Worm (Caenorhabditis elegans) whole organism, midembryonic: ENCODE measurements around the gene dlat-1.
"Not testable (repeated sequence)": the region's sequence is repeated elsewhere in the genome, so short reads cannot be mapped to it uniquely, and the experiment has no call there.

Experiments
- T22C8.4 ChIP-seq: fragments of 200-800 bp; sonication (Bioruptor generic); IDR thresholded peaks from 2 replicates; pipeline ENCODE4 v1.3.6; 2022; ENCODE audit warnings: missing genetic modification characterization, missing compliant biosample characterization
- cog-1 ChIP-seq: sonication (generic microtip); optimal IDR thresholded peaks from 2 replicates; lab custom pipeline; 2016; ENCODE audit warnings: missing genetic modification characterization, missing compliant biosample characterization
- flt-1 ChIP-seq: fragments of 200-800 bp; sonication (Bioruptor generic); IDR thresholded peaks from 2 replicates; pipeline ENCODE4 v1.3.6; 2022; ENCODE audit warnings: missing genetic modification characterization, missing compliant biosample characterization
- klf-2 ChIP-seq: fragments of 200-800 bp; sonication (Bioruptor generic); conservative IDR thresholded peaks from 2 replicates; pipeline ENCODE4 v1.3.6; 2022; ENCODE audit warnings: missing genetic modification reagents, missing genetic modification characterization, missing compliant biosample characterization
- med-1 ChIP-seq: sonication (generic microtip); optimal IDR thresholded peaks from 2 replicates; lab custom pipeline; 2017; ENCODE audit warnings: missing genetic modification characterization, mild to moderate bottlenecking, missing compliant biosample characterization, antibody characterized with exemption, missing genetic modification reagents; ENCODE audit not compliant: insufficient read depth
- ref-1 ChIP-seq: fragments of 200-800 bp; sonication (Bioruptor generic); conservative IDR thresholded peaks from 2 replicates; pipeline ENCODE4 v1.3.6; 2022; ENCODE audit warnings: missing genetic modification reagents, missing genetic modification characterization, missing compliant biosample characterization
- tab-1 ChIP-seq: fragments of 200-800 bp; sonication (Bioruptor generic); IDR thresholded peaks from 2 replicates; pipeline ENCODE4 v1.3.6; 2022; ENCODE audit warnings: missing genetic modification characterization, missing compliant biosample characterization
- ztf-23 ChIP-seq: fragments of 200-800 bp; sonication (Bioruptor generic); IDR thresholded peaks from 2 replicates; pipeline ENCODE4 v1.3.6; 2022; ENCODE audit warnings: missing genetic modification reagents, missing genetic modification characterization, missing compliant biosample characterization
- ztf-29 ChIP-seq: fragments of 200-800 bp; sonication (Bioruptor generic); IDR thresholded peaks from 2 replicates; pipeline ENCODE4 v1.3.6; 2022; ENCODE audit warnings: missing genetic modification reagents, missing genetic modification characterization, missing compliant biosample characterization

dlat-1 gene

DNA sequence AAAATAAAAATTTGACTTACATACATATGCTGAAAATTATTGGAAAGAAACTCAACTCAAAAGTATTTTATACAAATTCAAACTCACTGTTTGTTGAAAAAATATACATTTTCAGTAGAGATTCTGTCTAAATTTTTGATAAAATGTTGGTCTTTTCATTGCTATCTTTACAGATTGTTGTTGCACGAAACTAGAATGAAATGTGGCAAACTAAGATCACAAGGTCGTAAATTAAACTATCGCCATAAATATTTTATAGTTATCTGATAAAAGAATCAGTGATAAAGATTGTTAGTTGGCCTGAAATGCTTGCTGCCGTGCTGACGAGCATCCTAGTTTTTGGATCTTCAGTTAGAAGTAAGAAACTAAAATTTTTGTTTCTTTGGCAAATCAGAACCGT is 31.9 kb upstream of the dlat-1 start, which contains the start of gene clec-55:
Gene clec-55 (plus strand): TSS at position 301 of the 400 bp plus-strand sequence.
- TF ChIP-seq T22C8.4 (GFP tag; lab: Robert Waterston, UW) = no peak
- TF ChIP-seq klf-2 (GFP tag; lab: Robert Waterston, UW) = no peak
- no peak for TF ChIP-seq flt-1
- TF ChIP-seq tab-1 (GFP tag; lab: Robert Waterston, UW) = no peak
- TF ChIP-seq med-1 = no peak
- no peak for TF ChIP-seq ztf-29
- TF ChIP-seq ztf-23 = no peak
- TF ChIP-seq cog-1 (tag; lab: Kevin White, UChicago) = no peak
- no peak for TF ChIP-seq ref-1

ce11 chrV:14476680-14477079 is 29.6 kb upstream of the dlat-1 start, which contains the start of gene clec-54:
TSS of gene clec-54 (plus strand) at chrV:14476903.
- TF ChIP-seq ref-1 (no peak), flt-1 (no peak), T22C8.4 (GFP tag; lab: Robert Waterston, UW) (no peak), cog-1 (tag; lab: Kevin White, UChicago) (no peak), med-1 (no peak), tab-1 (GFP tag; lab: Robert Waterston, UW) (no peak), ztf-23 (no peak), ztf-29 (no peak), klf-2 (GFP tag; lab: Robert Waterston, UW) (no peak)

DNA sequence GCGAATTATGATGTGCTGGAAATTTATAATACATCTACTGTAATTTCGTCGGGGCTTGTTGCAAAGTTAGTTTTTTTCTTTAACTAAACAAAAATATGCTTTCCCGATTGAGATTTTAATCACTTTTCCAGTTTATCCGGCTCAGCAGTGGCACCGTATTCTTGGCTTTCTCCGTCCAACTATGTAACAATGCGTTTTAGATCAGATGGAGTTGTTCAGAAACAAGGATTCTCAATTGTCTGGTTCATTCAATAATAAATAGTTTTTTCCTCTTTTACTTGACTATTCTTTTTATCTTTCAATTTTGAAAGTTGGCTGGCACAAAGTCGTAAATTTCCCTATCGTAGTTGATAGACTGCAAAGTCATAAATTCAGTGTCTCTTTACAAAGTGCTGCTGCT is 27.0 kb upstream of the dlat-1 start, which contains the start of gene clec-56:
Gene clec-56 (plus strand): TSS at position 301 of the 400 bp plus-strand sequence.
- no peak for TF ChIP-seq T22C8.4 (GFP tag; lab: Robert Waterston, UW)
- TF ChIP-seq flt-1 = no peak
- no peak for TF ChIP-seq tab-1 (GFP tag; lab: Robert Waterston, UW)

ce11 chrV:14472229-14472628 is 25.1 kb upstream of the dlat-1 start, which contains the start of gene clec-227:
TSS of gene clec-227 (plus strand) at chrV:14472529.
- TF ChIP-seq med-1 (no peak), flt-1 (no peak), cog-1 (tag; lab: Kevin White, UChicago) (no peak), ztf-23 (no peak), ztf-29 (no peak), tab-1 (GFP tag; lab: Robert Waterston, UW) (no peak), ref-1 (no peak), T22C8.4 (GFP tag; lab: Robert Waterston, UW) (no peak), klf-2 (GFP tag; lab: Robert Waterston, UW) (no peak)

DNA sequence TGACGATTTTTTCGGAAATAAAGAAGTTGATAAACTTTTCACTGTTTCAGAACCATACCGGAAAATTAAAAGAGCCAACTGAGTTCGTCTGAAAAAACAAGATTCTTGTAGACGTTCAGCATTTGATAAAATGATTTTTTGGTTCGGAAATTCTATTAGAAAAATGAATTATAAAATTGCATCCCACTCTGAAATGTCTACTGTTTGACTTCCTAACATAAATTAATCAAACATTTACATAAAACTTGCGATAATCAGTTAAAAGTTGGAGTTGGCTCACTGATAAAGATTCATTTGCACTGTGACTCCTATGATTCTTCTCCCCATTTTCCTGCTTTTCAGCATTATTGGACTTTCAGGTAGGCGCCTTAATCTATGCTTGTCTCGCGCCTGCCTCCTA is 21.8 kb upstream of the dlat-1 start, which contains the start of gene clec-57:
Gene clec-57 (plus strand): TSS at position 301 of the 400 bp plus-strand sequence.
- TF ChIP-seq klf-2 (GFP tag; lab: Robert Waterston, UW) (no peak), flt-1 (no peak), med-1 (no peak), ref-1 (no peak), ztf-29 (no peak), T22C8.4 (GFP tag; lab: Robert Waterston, UW) (no peak), tab-1 (GFP tag; lab: Robert Waterston, UW) (no peak)

ce11 chrV:14468196-14468874 is 21.2 kb upstream of the dlat-1 start, which contains the start of gene srz-97:
TSS of gene srz-97 (minus strand) at chrV:14468246.
- TF ChIP-seq T22C8.4 (GFP tag; lab: Robert Waterston, UW) (no peak), ref-1 (0 out of 2 replicates have a peak, but pooled peaks have one; percentile 41), flt-1 (0 out of 2 replicates have a peak, but pooled peaks have one; percentile 11)

DNA sequence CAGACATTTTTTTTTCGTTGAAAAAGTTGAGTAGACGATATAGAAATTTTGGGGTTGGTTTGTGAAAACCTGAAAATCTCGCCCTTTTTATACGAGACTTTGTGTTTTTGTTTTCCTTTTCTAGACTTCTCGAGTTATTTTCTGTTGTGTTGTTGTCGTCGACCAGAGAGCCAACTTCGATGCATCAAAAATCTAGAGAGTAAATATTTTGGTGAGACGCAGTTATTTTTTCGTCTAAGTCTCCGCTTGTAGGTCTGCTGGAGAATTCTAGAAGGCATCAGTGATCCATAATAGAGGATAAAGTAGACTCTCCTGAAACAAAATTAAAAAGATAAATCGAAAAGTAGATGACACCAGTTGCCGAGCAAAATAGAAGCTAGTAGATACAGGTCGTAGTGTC is 17.3 kb upstream of the dlat-1 start, which contains the start of gene F08H9.4:
Gene F08H9.4 (minus strand): TSS at position 61 of the 400 bp plus-strand sequence.
- TF ChIP-seq klf-2 (GFP tag; lab: Robert Waterston, UW) (no peak), flt-1 (no peak), T22C8.4 (GFP tag; lab: Robert Waterston, UW) (no peak), ztf-23 (no peak), cog-1 (tag; lab: Kevin White, UChicago) (no peak), med-1 (no peak), tab-1 (GFP tag; lab: Robert Waterston, UW) (no peak), ref-1 (no peak), ztf-29 (no peak)

DNA sequence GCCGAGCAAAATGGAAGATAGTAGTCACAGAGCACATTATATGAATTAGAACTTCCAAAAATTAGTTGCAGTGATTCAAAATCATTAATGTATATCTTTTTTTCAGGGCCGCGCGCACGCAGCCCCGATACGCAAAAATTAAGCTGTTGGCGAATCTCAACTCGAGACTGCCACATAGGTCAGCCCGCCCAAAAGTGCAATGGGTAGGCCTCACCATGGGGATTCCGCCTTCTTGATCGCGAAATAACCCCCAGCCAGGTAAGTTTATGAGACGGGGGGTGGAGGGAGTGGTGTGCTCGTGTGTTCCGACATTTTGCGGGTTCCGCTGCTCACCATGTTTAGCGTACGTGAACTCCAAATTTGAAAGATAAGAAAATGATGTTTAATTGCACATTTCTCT is 16.0 kb upstream of the dlat-1 start, which contains the start of gene F08H9.3:
Gene F08H9.3 (minus strand): TSS at position 252 of the 400 bp plus-strand sequence.
- TF ChIP-seq ztf-29; klf-2 (GFP tag; lab: Robert Waterston, UW); flt-1: not testable (repeated sequence)

DNA sequence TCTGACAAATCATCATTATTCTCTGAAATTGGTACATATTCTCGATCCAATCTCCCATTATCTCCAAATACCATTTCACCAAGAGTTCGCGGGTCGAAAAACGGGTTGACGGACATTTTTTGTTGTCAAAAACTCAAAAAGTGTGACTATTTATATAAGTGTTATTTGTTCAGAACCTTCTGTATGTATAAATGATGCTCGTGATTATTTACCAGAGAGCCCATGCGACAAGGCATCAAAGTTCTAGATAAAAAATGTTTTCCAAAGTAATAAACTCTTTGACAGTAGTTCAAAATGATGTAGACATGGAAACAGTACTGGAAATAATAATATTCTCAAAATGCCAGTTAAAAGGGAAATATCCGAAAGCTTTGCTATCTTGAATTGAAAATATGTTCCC is 15.6 kb upstream of the dlat-1 start:
- TF ChIP-seq ref-1 = no peak

- no peak for TF ChIP-seq ref-1
- TF ChIP-seq flt-1 = no peak
- TF ChIP-seq ztf-23 = no peak
Observed at ce11 chrV:14460615-14461102, 13.6 kb upstream of the dlat-1 start, which contains the start of gene F08H9.2. TSS of gene F08H9.2 (plus strand) at chrV:14460665.

- TF ChIP-seq cog-1 (tag; lab: Kevin White, UChicago) = no peak
- TF ChIP-seq klf-2 (GFP tag; lab: Robert Waterston, UW) = no peak
- TF ChIP-seq med-1 = no peak
- TF ChIP-seq ref-1 = no peak
- TF ChIP-seq tab-1 (GFP tag; lab: Robert Waterston, UW) = no peak
- TF ChIP-seq T22C8.4 (GFP tag; lab: Robert Waterston, UW) = no peak
- TF ChIP-seq flt-1 = no peak
- TF ChIP-seq ztf-23 = no peak
Observed at ce11 chrV:14460122-14460521, 13.0 kb upstream of the dlat-1 start.
